Fruit fly (Drosophila melanogaster): ENCODE measurements around the gene Clic.
A peak's percentile ranks its signal among the peaks of the same experiment; 100 is the strongest.

Gene Clic

dm6 chrX:13783958-13784907 lies 37.9 kb downstream of the Clic start (continued):
- TF ChIP-seq CG30020 (tag; optimal IDR thresholded peaks at IDR 0.05) = no peak
- no peak for TF ChIP-seq NC2β (GFP tag; optimal IDR thresholded peaks at IDR 0.05)
- TF ChIP-seq luna (GFP tag; optimal IDR thresholded peaks at IDR 0.05) = no peak
- TF ChIP-seq sim (GFP tag; IDR thresholded peaks at IDR 0.05) = no peak
- no peak for TF ChIP-seq ase (GFP tag; IDR thresholded peaks at IDR 0.05)
- 0 out of 4 replicates have a peak, but pooled peaks have one; percentile 18 for TF ChIP-seq chinmo (GFP tag; IDR thresholded peaks at IDR 0.05; ENCODE audit: partially characterized antibody)
- peak; percentile 70 for TF ChIP-seq Ssrp (tag; optimal IDR thresholded peaks at IDR 0.05)
- no peak for TF ChIP-seq otp (GFP tag; IDR thresholded peaks at IDR 0.05)
- TF ChIP-seq CG2116 (GFP tag; optimal IDR thresholded peaks at IDR 0.05) = peak; percentile 4
- TF ChIP-seq Hsf (GFP tag; optimal IDR thresholded peaks at IDR 0.05) = peak; percentile 65
- peak; percentile 25 for TF ChIP-seq CG17568 (GFP tag; optimal IDR thresholded peaks at IDR 0.05)
- TF ChIP-seq B-H1 (GFP tag; IDR thresholded peaks at IDR 0.05) = no peak
- TF ChIP-seq sens (GFP tag) = peak; percentile 93
- TF ChIP-seq CG7556 (GFP tag; optimal IDR thresholded peaks at IDR 0.05) = peak; percentile 58
- TF ChIP-seq CG8089 (GFP tag; optimal IDR thresholded peaks at IDR 0.05) = no peak
- TF ChIP-seq Nf-YC (tag; optimal IDR thresholded peaks at IDR 0.05) = no peak
- TF ChIP-seq CG13894 (tag; optimal IDR thresholded peaks at IDR 0.05) = no peak
- TF ChIP-seq bowl (GFP tag; IDR thresholded peaks at IDR 0.05) = no peak
- no peak for TF ChIP-seq CG43689 (GFP tag; IDR thresholded peaks at IDR 0.05)
- peak; percentile 61 for TF ChIP-seq CG18262 (tag; optimal IDR thresholded peaks at IDR 0.05)
- peak; percentile 30 for TF ChIP-seq jumu (GFP tag; optimal IDR thresholded peaks at IDR 0.05)
- TF ChIP-seq CG6683 (GFP tag; optimal IDR thresholded peaks at IDR 0.05) = no peak
- no peak for TF ChIP-seq klu (GFP tag; IDR thresholded peaks at IDR 0.05)
- TF ChIP-seq CG12155 (GFP tag; optimal IDR thresholded peaks at IDR 0.05) = peak; percentile 21
- no peak for TF ChIP-seq zen2 (GFP tag; IDR thresholded peaks at IDR 0.05; ENCODE audit: partially characterized antibody)

DNA sequence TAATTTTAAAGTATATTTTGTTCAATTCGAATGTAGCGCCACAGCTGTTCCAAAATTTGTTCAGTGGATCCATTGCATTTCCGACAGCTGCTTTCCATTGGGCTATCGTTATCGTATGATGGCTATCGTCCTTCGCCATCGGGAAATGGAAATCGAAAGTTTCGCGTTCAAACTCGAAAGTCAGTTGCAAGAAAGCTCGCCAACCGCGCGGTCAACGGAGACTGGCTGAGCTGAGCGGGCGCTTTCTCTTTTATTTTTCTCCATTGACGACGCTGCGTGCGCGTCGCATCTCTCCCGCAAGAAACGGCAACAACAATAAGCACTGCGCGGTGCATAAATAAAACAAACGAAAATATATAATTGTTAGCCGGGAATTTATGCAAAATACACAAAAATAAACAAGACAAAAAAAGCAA lies 38.6 kb downstream of the Clic start, which contains the start of gene inaE:
inaE (plus strand) TSS at position 181 of the 416 bp plus-strand sequence.
- TF ChIP-seq Nf-YB (GFP tag; optimal IDR thresholded peaks at IDR 0.05) (no peak), CG10543 (GFP tag; optimal IDR thresholded peaks at IDR 0.05) (peak; percentile 8), CG17802 (tag; optimal IDR thresholded peaks at IDR 0.05) (peak; percentile 50), wor (GFP tag; IDR thresholded peaks at IDR 0.05) (no peak), CG6254 (GFP tag; optimal IDR thresholded peaks at IDR 0.05) (no peak), CG17359 (tag; optimal IDR thresholded peaks at IDR 0.05) (no peak), chinmo (GFP tag; IDR thresholded peaks at IDR 0.05; ENCODE audit: partially characterized antibody) (0 out of 4 replicates have a peak, but pooled peaks have one; percentile 63), zfh1 (GFP tag; IDR thresholded peaks at IDR 0.05) (0 out of 3 replicates have a peak, but pooled peaks have one; percentile 37), CG31388 (GFP tag; optimal IDR thresholded peaks at IDR 0.05) (no peak), CG34224 (GFP tag; IDR thresholded peaks at IDR 0.05; ENCODE audit: partially characterized antibody) (peak; percentile 32; the same call in 1 of the 3 replicates), CG18619 (GFP tag; optimal IDR thresholded peaks at IDR 0.05) (no peak), CG34376 (GFP tag; optimal IDR thresholded peaks at IDR 0.05) (no peak), CrebB (tag; optimal IDR thresholded peaks at IDR 0.05) (no peak), Eip74EF (GFP tag; optimal IDR thresholded peaks at IDR 0.05) (peak in 1 of 2 experiments; percentile 65), CG9437 (GFP tag; optimal IDR thresholded peaks at IDR 0.05) (no peak), Opbp (GFP tag; IDR thresholded peaks at IDR 0.05; ENCODE audit: partially characterized antibody) (peak; percentile 77; the same call in 2 of the 3 replicates), gsb-n (tag; optimal IDR thresholded peaks at IDR 0.05) (no peak), gcm (GFP tag; optimal IDR thresholded peaks at IDR 0.05) (no peak), Myb (GFP tag; optimal IDR thresholded peaks at IDR 0.05) (peak; percentile 83), pum (GFP tag; optimal IDR thresholded peaks at IDR 0.05) (no peak), grn (GFP tag; optimal IDR thresholded peaks at IDR 0.05) (peak; percentile 14), mam (GFP tag; optimal IDR thresholded peaks at IDR 0.05) (no peak), inv (GFP tag; IDR thresholded peaks at IDR 0.05; ENCODE audit: partially characterized antibody) (peak; percentile 39; the same call in 1 of the 2 replicates), HLH54F (GFP tag; optimal IDR thresholded peaks at IDR 0.05) (no peak)
